Worm (Caenorhabditis elegans) whole organism, L2 larva: Measurements from ENCODE around the gene ZC13.1.

Experiments used
- C34F6.9 ChIP-seq: fragments of 150-350 bp; optimal IDR thresholded peaks from 2 replicates; lab custom pipeline; 2014; ENCODE audit warnings: missing biosample characterization, missing genetic modification characterization
- F13H6.1 ChIP-seq: sonication (generic microtip); optimal IDR thresholded peaks from 2 replicates; lab custom pipeline; 2016; ENCODE audit warnings: missing genetic modification characterization, missing compliant biosample characterization
- R02D3.7 ChIP-seq: fragments of 150-350 bp; optimal IDR thresholded peaks from 2 replicates; lab custom pipeline; 2014; ENCODE audit warnings: missing biosample characterization, missing genetic modification characterization
- Y55F3AM.14 ChIP-seq: fragments of 200-800 bp; sonication (Bioruptor generic); optimal IDR thresholded peaks from 2 replicates; lab custom pipeline; 2018; ENCODE audit warnings: mild to moderate bottlenecking, missing genetic modification characterization, missing compliant biosample characterization
- ZK546.5 ChIP-seq: sonication (generic microtip); optimal IDR thresholded peaks from 2 replicates; lab custom pipeline; 2017; ENCODE audit warnings: missing biosample characterization, missing genetic modification characterization
- alr-1 ChIP-seq: fragments of 150-350 bp; optimal IDR thresholded peaks from 2 replicates; lab custom pipeline; 2014; ENCODE audit warnings: missing biosample characterization, missing genetic modification characterization
- aly-2 ChIP-seq: fragments of 150-350 bp; optimal IDR thresholded peaks from 2 replicates; lab custom pipeline; 2014; ENCODE audit warnings: missing biosample characterization, missing genetic modification characterization
- ama-1 ChIP-seq: fragments of 150-350 bp; optimal IDR thresholded peaks from 2 replicates; lab custom pipeline; 2018; ENCODE audit warnings: inconsistent platforms
- blmp-1 ChIP-seq: sonication (generic microtip); optimal IDR thresholded peaks from 2 replicates; lab custom pipeline; 2017; ENCODE audit warnings: missing genetic modification characterization, mild to moderate bottlenecking, missing compliant biosample characterization, antibody characterized with exemption, moderate library complexity; ENCODE audit not compliant: insufficient read depth
- ceh-16 ChIP-seq: fragments of 150-350 bp; optimal IDR thresholded peaks from 2 replicates; lab custom pipeline; 2014; ENCODE audit warnings: missing biosample characterization, missing genetic modification characterization
- ceh-82 ChIP-seq: fragments of 150-350 bp; optimal IDR thresholded peaks from 2 replicates; lab custom pipeline; 2014; ENCODE audit warnings: missing biosample characterization, missing genetic modification characterization
- crh-2 ChIP-seq: sonication (generic microtip); optimal IDR thresholded peaks from 2 replicates; lab custom pipeline; 2017; ENCODE audit warnings: missing biosample characterization, missing genetic modification characterization
- dmd-4 ChIP-seq: sonication (generic microtip); optimal IDR thresholded peaks from 2 replicates; lab custom pipeline; 2017; ENCODE audit warnings: missing biosample characterization, missing genetic modification characterization
- egl-27 ChIP-seq: sonication (generic microtip); optimal IDR thresholded peaks from 3 replicates; lab custom pipeline; 2017; ENCODE audit warnings: missing biosample characterization, missing genetic modification reagents, missing genetic modification characterization
- elt-1 ChIP-seq: fragments of 150-350 bp; optimal IDR thresholded peaks from 2 replicates; lab custom pipeline; 2014; ENCODE audit warnings: missing biosample characterization, missing genetic modification characterization
- elt-3 ChIP-seq: sonication (generic microtip); optimal IDR thresholded peaks from 2 replicates; lab custom pipeline; 2017; ENCODE audit warnings: missing biosample characterization, missing genetic modification characterization
- fos-1 ChIP-seq: fragments of 150-350 bp; optimal IDR thresholded peaks from 2 replicates; lab custom pipeline; 2014; ENCODE audit warnings: missing biosample characterization, missing genetic modification characterization
- gmeb-1 ChIP-seq: fragments of 150-350 bp; optimal IDR thresholded peaks from 2 replicates; lab custom pipeline; 2014; ENCODE audit warnings: missing biosample characterization, missing genetic modification characterization
- lin-11 ChIP-seq: fragments of 150-350 bp; sonication (generic microtip); optimal IDR thresholded peaks from 2 replicates; lab custom pipeline; 2014; ENCODE audit warnings: missing biosample characterization, missing genetic modification characterization, inconsistent platforms, mixed read lengths
- lin-13 ChIP-seq: fragments of 150-350 bp; optimal IDR thresholded peaks from 2 replicates; lab custom pipeline; 2014; ENCODE audit warnings: missing biosample characterization, missing genetic modification reagents, missing genetic modification characterization
- lin-39 ChIP-seq: fragments of 150-350 bp; optimal IDR thresholded peaks from 2 replicates; lab custom pipeline; 2014; ENCODE audit warnings: missing biosample characterization, missing genetic modification reagents, missing genetic modification characterization
- lsy-2 ChIP-seq, 2 experiments: fragments of 150-350 bp in 1 of 2; sonication (generic microtip) in 1 of 2; optimal IDR thresholded peaks; 2 replicates each; lab custom pipeline; 2014 to 2017; ENCODE audit warnings: missing biosample characterization in 2 of 2, missing genetic modification characterization in 2 of 2
- mab-5 ChIP-seq: fragments of 150-350 bp; optimal IDR thresholded peaks from 2 replicates; lab custom pipeline; 2014; ENCODE audit warnings: missing biosample characterization, missing genetic modification characterization
- mbf-1 ChIP-seq: sonication (generic microtip); optimal IDR thresholded peaks from 2 replicates; lab custom pipeline; 2017; ENCODE audit warnings: missing biosample characterization, missing genetic modification characterization
- mdl-1 ChIP-seq, 2 experiments: fragments of 150-350 bp in 1 of 2; sonication (generic microtip) in 1 of 2; optimal IDR thresholded peaks; 2 replicates each; lab custom pipeline; 2017; ENCODE audit warnings: missing biosample characterization in 2 of 2, missing genetic modification characterization in 2 of 2
- nhr-10 ChIP-seq: sonication (generic microtip); optimal IDR thresholded peaks from 2 replicates; lab custom pipeline; 2017; ENCODE audit warnings: missing biosample characterization, missing genetic modification characterization
- nhr-11 ChIP-seq: fragments of 150-350 bp; optimal IDR thresholded peaks from 2 replicates; lab custom pipeline; 2014; ENCODE audit warnings: missing biosample characterization, missing genetic modification characterization
- nhr-12 ChIP-seq: fragments of 150-350 bp; optimal IDR thresholded peaks from 2 replicates; lab custom pipeline; 2014; ENCODE audit warnings: missing biosample characterization, missing genetic modification characterization
- nhr-129 ChIP-seq: fragments of 150-350 bp; optimal IDR thresholded peaks from 2 replicates; lab custom pipeline; 2014; ENCODE audit warnings: missing biosample characterization, missing genetic modification characterization
- nhr-21 ChIP-seq: fragments of 150-350 bp; optimal IDR thresholded peaks from 2 replicates; lab custom pipeline; 2014; ENCODE audit warnings: missing biosample characterization, missing genetic modification characterization
- nhr-23 ChIP-seq: fragments of 150-350 bp; optimal IDR thresholded peaks from 2 replicates; lab custom pipeline; 2014; ENCODE audit warnings: missing biosample characterization, missing genetic modification reagents, missing genetic modification characterization
- nhr-237 ChIP-seq: fragments of 150-350 bp; optimal IDR thresholded peaks from 2 replicates; lab custom pipeline; 2014; ENCODE audit warnings: missing biosample characterization, missing genetic modification characterization
- nhr-25 ChIP-seq: fragments of 150-350 bp; sonication (generic microtip); optimal IDR thresholded peaks from 3 replicates; lab custom pipeline; 2014; ENCODE audit warnings: missing biosample characterization, missing genetic modification characterization
- nhr-6 ChIP-seq: fragments of 150-350 bp; optimal IDR thresholded peaks from 2 replicates; lab custom pipeline; 2014; ENCODE audit warnings: missing biosample characterization, missing genetic modification characterization
- nhr-77 ChIP-seq: fragments of 150-350 bp; optimal IDR thresholded peaks from 2 replicates; lab custom pipeline; 2014; ENCODE audit warnings: missing biosample characterization, missing genetic modification characterization
- peb-1 ChIP-seq: fragments of 150-350 bp; optimal IDR thresholded peaks from 2 replicates; lab custom pipeline; 2014; ENCODE audit warnings: missing biosample characterization, missing genetic modification characterization
- sem-4 ChIP-seq: fragments of 150-350 bp; optimal IDR thresholded peaks from 2 replicates; lab custom pipeline; 2014; ENCODE audit warnings: missing biosample characterization, missing genetic modification reagents, missing genetic modification characterization
- skn-1 ChIP-seq: sonication (generic microtip); optimal IDR thresholded peaks from 2 replicates; lab custom pipeline; 2017; ENCODE audit warnings: missing biosample characterization, missing genetic modification characterization
- sma-3 ChIP-seq: sonication (generic microtip); optimal IDR thresholded peaks from 2 replicates; lab custom pipeline; 2016; ENCODE audit warnings: missing genetic modification reagents, missing genetic modification characterization, missing compliant biosample characterization
- sma-9 ChIP-seq, 2 experiments: fragments of 150-350 bp in 1 of 2; sonication (generic microtip) in 1 of 2; optimal IDR thresholded peaks; 2 replicates each; lab custom pipeline; 2014 to 2016; ENCODE audit warnings: missing genetic modification characterization in 2 of 2, mild to moderate bottlenecking in 1 of 2, missing biosample characterization in 1 of 2, missing compliant biosample characterization in 1 of 2, missing genetic modification reagents in 1 of 2, moderate library complexity in 1 of 2
- snpc-4 ChIP-seq: fragments of 150-350 bp; optimal IDR thresholded peaks from 2 replicates; lab custom pipeline; 2014; ENCODE audit warnings: missing biosample characterization, missing genetic modification characterization
- unc-39 ChIP-seq: fragments of 150-350 bp; optimal IDR thresholded peaks from 2 replicates; lab custom pipeline; 2014; ENCODE audit warnings: missing biosample characterization, missing genetic modification characterization
- unc-55 ChIP-seq: fragments of 150-350 bp; sonication (generic microtip); optimal IDR thresholded peaks from 3 replicates; lab custom pipeline; 2014; ENCODE audit warnings: missing biosample characterization, missing genetic modification reagents, missing genetic modification characterization
- unc-62 ChIP-seq: fragments of 150-350 bp; optimal IDR thresholded peaks from 2 replicates; lab custom pipeline; 2014; ENCODE audit warnings: missing biosample characterization, missing genetic modification reagents, missing genetic modification characterization
- zag-1 ChIP-seq: fragments of 150-350 bp; optimal IDR thresholded peaks from 2 replicates; lab custom pipeline; 2014; ENCODE audit warnings: missing biosample characterization, missing genetic modification characterization
- ztf-1 ChIP-seq: fragments of 200-800 bp; sonication (Bioruptor generic); conservative IDR thresholded peaks from 2 replicates; pipeline ENCODE4 v1.3.6; 2022; ENCODE audit warnings: missing genetic modification characterization, missing compliant biosample characterization
- ztf-11 ChIP-seq: sonication (generic microtip); optimal IDR thresholded peaks from 2 replicates; lab custom pipeline; 2017; ENCODE audit warnings: missing biosample characterization, missing genetic modification characterization
- ztf-4 ChIP-seq: fragments of 150-350 bp; optimal IDR thresholded peaks from 2 replicates; lab custom pipeline; 2014; ENCODE audit warnings: missing biosample characterization, missing genetic modification characterization

The ZC13.1 gene

DNA sequence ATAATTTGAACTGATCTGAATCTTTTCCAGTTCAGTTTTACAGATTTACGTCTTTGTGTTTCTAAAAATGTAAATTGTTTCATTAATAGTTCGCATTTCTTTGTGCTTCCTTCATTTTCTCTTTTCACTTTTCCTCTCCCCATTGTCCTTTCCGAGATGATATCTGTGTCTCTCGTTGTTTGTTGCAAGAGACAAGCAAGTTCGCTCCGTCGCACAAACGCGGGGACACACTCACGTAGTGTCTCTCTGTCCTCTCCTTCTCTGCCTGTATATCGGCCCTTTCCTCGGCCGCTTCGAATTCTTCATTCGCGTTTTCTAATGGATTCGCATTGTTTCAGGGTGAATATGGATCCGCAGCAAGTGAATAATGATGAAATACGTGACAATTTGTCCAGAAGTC lies at the start of gene ZC13.1:
Gene ZC13.1 (plus strand): TSS at position 305 of the 400 bp plus-strand sequence.
- TF ChIP-seq ceh-16 = no peak
- TF ChIP-seq nhr-11 (tag; lab: Kevin White, UChicago) = no peak
- peak; percentile 80 for TF ChIP-seq unc-55 (GFP tag; lab: Kevin White, UChicago)
- no peak for TF ChIP-seq mdl-1 (tag; optimal IDR thresholded peaks at IDR 0.05; lab: Kevin White, UChicago)
- no peak for TF ChIP-seq nhr-77 (tag; lab: Kevin White, UChicago)
- no peak for TF ChIP-seq elt-1 (tag; lab: Kevin White, UChicago)
- TF ChIP-seq nhr-237 (tag; lab: Kevin White, UChicago) = no peak
- TF ChIP-seq lsy-2 (tag; optimal IDR thresholded peaks at IDR 0.05; lab: Kevin White, UChicago) = peak; percentile 6 to 67
- no peak for TF ChIP-seq peb-1 (tag; lab: Kevin White, UChicago)
- peak; percentile 92 for TF ChIP-seq blmp-1 (tag; lab: Kevin White, UChicago)
- no peak for TF ChIP-seq Y55F3AM.14 (GFP tag; lab: Kevin White, UChicago)
- TF ChIP-seq dmd-4 (tag; lab: Kevin White, UChicago) = no peak
- peak; percentile 4 for TF ChIP-seq egl-27 (tag; lab: Kevin White, UChicago)
- TF ChIP-seq lin-13 (GFP tag; lab: Kevin White, UChicago) = peak; percentile 75
- peak; percentile 55 for TF ChIP-seq sem-4
- TF ChIP-seq nhr-25 (tag; lab: Kevin White, UChicago) = peak; percentile 69
- TF ChIP-seq ama-1 = no peak
- TF ChIP-seq skn-1 = no peak
- TF ChIP-seq nhr-10 (tag; lab: Kevin White, UChicago) = no peak
- no peak for TF ChIP-seq ztf-4
- TF ChIP-seq mbf-1 = no peak
- TF ChIP-seq lin-39 (tag; lab: Kevin White, UChicago) = no peak
- TF ChIP-seq elt-3 (tag; lab: Kevin White, UChicago) = no peak
- peak; percentile 64 for TF ChIP-seq crh-2 (tag; lab: Kevin White, UChicago)
- no peak for TF ChIP-seq nhr-23
- TF ChIP-seq F13H6.1 (tag; lab: Kevin White, UChicago) = peak; percentile 40
- peak; percentile 33 for TF ChIP-seq lin-11
- no peak for TF ChIP-seq ztf-1 (GFP tag; lab: Robert Waterston, UW)
- TF ChIP-seq nhr-129 (tag; lab: Kevin White, UChicago) = peak; percentile 94
- peak; percentile 35 for TF ChIP-seq gmeb-1 (tag; lab: Kevin White, UChicago)
- TF ChIP-seq alr-1 (tag; lab: Kevin White, UChicago) = no peak
- TF ChIP-seq ztf-11 (tag; lab: Kevin White, UChicago) = no peak
- TF ChIP-seq ceh-82 (tag; lab: Kevin White, UChicago) = no peak
- TF ChIP-seq nhr-21 (tag; lab: Kevin White, UChicago) = no peak
- TF ChIP-seq C34F6.9 (tag; lab: Kevin White, UChicago) = peak; percentile 87
- TF ChIP-seq sma-9 (GFP tag; optimal IDR thresholded peaks at IDR 0.05; lab: Kevin White, UChicago) = peak; percentile 60
- TF ChIP-seq sma-9 (tag; optimal IDR thresholded peaks at IDR 0.05; lab: Kevin White, UChicago) = no peak
- no peak for TF ChIP-seq mab-5
- TF ChIP-seq aly-2 (tag; lab: Kevin White, UChicago) = no peak
- peak; percentile 38 for TF ChIP-seq zag-1 (tag; lab: Kevin White, UChicago)
- TF ChIP-seq R02D3.7 = no peak
- TF ChIP-seq ZK546.5 = no peak
- TF ChIP-seq fos-1 (tag; lab: Kevin White, UChicago) = peak; percentile 85
- peak; percentile 55 for TF ChIP-seq sma-3 (GFP tag; lab: Kevin White, UChicago)
- TF ChIP-seq nhr-12 (tag; lab: Kevin White, UChicago) = no peak
- no peak for TF ChIP-seq unc-39 (tag; lab: Kevin White, UChicago)
- no peak for TF ChIP-seq unc-62 (GFP tag; lab: Kevin White, UChicago)
- peak; percentile 4 for TF ChIP-seq snpc-4 (tag; lab: Kevin White, UChicago)
- TF ChIP-seq nhr-6 (tag; lab: Kevin White, UChicago) = no peak
